Fruit fly (Drosophila melanogaster) whole organism, adult: ENCODE results near the gene FarO.

Source experiments
- CG14711 ChIP-seq: fragments of 200-800 bp; sonication (Bioruptor generic); optimal IDR thresholded peaks from 2 replicates; lab custom pipeline; 2018; ENCODE audit warnings: missing biosample characterization, mild to moderate bottlenecking, missing genetic modification characterization, moderate library complexity
- CG33017 ChIP-seq: fragments of 200-800 bp; sonication (Bioruptor generic); optimal IDR thresholded peaks from 2 replicates; lab custom pipeline; 2018; ENCODE audit warnings: missing biosample characterization, mild to moderate bottlenecking, missing genetic modification characterization, moderate library complexity
- Hr96 ChIP-seq: fragments of 200-800 bp; sonication (Bioruptor generic); optimal IDR thresholded peaks from 2 replicates; lab custom pipeline; 2016; ENCODE audit warnings: missing biosample characterization, missing genetic modification characterization
- bab1 ChIP-seq: fragments of 200-800 bp; sonication (Bioruptor generic); optimal IDR thresholded peaks from 3 replicates; lab custom pipeline; 2019; ENCODE audit warnings: missing biosample characterization, mild to moderate bottlenecking, missing genetic modification characterization, moderate library complexity
- cic ChIP-seq: fragments of 200-800 bp; sonication (Bioruptor generic); optimal IDR thresholded peaks from 2 replicates; lab custom pipeline; 2017; ENCODE audit warnings: missing biosample characterization, mild to moderate bottlenecking, missing genetic modification characterization, moderate library complexity
- cnc ChIP-seq, 2 experiments: fragments of >200 bp; optimal IDR thresholded peaks; 2 replicates each; lab custom pipeline; 2017

DNA sequence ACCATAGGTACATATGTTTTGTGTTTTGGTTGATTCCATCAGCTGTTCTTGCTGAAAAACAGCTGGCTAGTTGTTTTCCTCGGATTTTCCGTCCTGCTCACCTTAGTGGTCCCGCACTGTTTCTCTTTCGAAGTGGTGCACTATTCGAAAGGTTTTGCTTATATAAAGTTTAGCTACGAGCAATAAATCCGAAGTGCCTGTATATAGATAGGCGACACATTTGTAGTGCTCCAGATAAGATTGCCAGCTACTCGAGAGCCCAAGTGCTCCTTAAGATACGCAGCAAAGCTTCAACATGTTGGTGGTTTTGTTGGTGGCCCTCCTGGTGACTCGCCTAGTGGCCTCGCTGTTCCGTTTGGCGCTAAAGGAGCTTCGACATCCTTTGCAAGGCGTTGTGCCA lies 24.9 kb downstream of the FarO start, which contains the start of gene Cyp4ae1:
- TF ChIP-seq Hr96 (GFP tag; lab: Kevin White, UChicago), result no peak
- TF ChIP-seq bab1, result no peak
- no peak for TF ChIP-seq CG14711
- peak; percentile 25 for TF ChIP-seq cic (GFP tag; lab: Kevin White, UChicago)
- TF ChIP-seq CG33017 (tag; lab: Kevin White, UChicago), result no peak
- TF ChIP-seq cnc (optimal IDR thresholded peaks at IDR 0.05; lab: Kevin White, UChicago), result no peak
